Worm (Caenorhabditis elegans) whole organism, young adult: Measurements from ENCODE around the gene C48B4.3.

Experiments
- ama-1 ChIP-seq, 3 experiments: fragments of 150-350 bp in 1 of 3; sonication (generic microtip) in 2 of 3; optimal IDR thresholded peaks; 2 replicates each; lab custom pipeline; 2014 to 2018; ENCODE audit warnings: missing biosample characterization in 2 of 3, missing genetic modification characterization in 2 of 3, missing genetic modification reagents in 2 of 3
- dpl-1 ChIP-seq: fragments of 150-350 bp; optimal IDR thresholded peaks from 2 replicates; lab custom pipeline; 2014; ENCODE audit warnings: missing biosample characterization, missing genetic modification reagents, missing genetic modification characterization
- nhr-120 ChIP-seq: fragments of 200-800 bp; sonication (Bioruptor generic); IDR thresholded peaks from 2 replicates; pipeline ENCODE4 v1.3.6; 2022; ENCODE audit warnings: missing genetic modification characterization, missing compliant biosample characterization

DNA sequence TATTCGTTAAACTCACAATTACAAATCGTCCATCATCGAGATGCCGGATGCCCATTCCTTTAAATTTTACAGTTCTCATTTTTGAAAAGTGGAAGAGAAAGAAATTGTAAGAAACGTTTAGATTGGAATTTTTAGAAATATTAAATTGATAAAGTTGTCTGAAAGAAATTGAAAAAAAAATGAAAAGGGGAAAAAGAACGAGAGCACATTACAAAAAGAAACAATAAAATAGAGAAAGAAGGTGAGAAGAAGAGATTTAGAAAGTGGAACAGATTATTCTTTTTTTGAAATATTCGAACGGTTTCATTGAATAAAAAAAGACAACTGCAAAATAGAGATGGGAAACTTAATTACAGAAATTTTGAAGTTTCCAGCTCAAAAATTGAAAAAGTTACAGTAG is 21.0 kb downstream of the C48B4.3 start, which contains the start of gene C48B4.8:
- TF ChIP-seq nhr-120 (GFP tag; lab: Robert Waterston, UW) (no peak), dpl-1 (no peak), ama-1 (optimal IDR thresholded peaks at IDR 0.05; lab: Kevin White, UChicago) (no peak), ama-1 (GFP tag; optimal IDR thresholded peaks at IDR 0.05; lab: Kevin White, UChicago) (no peak)
